Worm (Caenorhabditis elegans) whole organism, L2 larva: ENCODE measurements around the gene K08D10.11.
"Not testable (repeated sequence)": the region's sequence is repeated elsewhere in the genome, so short reads cannot be mapped to it uniquely, and the experiment has no call there.

Experiments
- ama-1 ChIP-seq: fragments of 150-350 bp; optimal IDR thresholded peaks from 2 replicates; lab custom pipeline; 2018; ENCODE audit warnings: inconsistent platforms
- ceh-82 ChIP-seq: fragments of 150-350 bp; optimal IDR thresholded peaks from 2 replicates; lab custom pipeline; 2014; ENCODE audit warnings: missing biosample characterization, missing genetic modification characterization
- lsy-2 ChIP-seq, 2 experiments: fragments of 150-350 bp in 1 of 2; sonication (generic microtip) in 1 of 2; optimal IDR thresholded peaks; 2 replicates each; lab custom pipeline; 2014 to 2017; ENCODE audit warnings: missing biosample characterization in 2 of 2, missing genetic modification characterization in 2 of 2
- nhr-237 ChIP-seq: fragments of 150-350 bp; optimal IDR thresholded peaks from 2 replicates; lab custom pipeline; 2014; ENCODE audit warnings: missing biosample characterization, missing genetic modification characterization
- unc-39 ChIP-seq: fragments of 150-350 bp; optimal IDR thresholded peaks from 2 replicates; lab custom pipeline; 2014; ENCODE audit warnings: missing biosample characterization, missing genetic modification characterization

- not testable (repeated sequence) for TF ChIP-seq nhr-237; lsy-2 (tag; optimal IDR thresholded peaks at IDR 0.05; lab: Kevin White, UChicago); unc-39 (tag; lab: Kevin White, UChicago); ceh-82 (tag; lab: Kevin White, UChicago); ama-1
Observed at ce11 chrIV:4186099-4186498, at the start of gene K08D10.11.
